Fruit fly (Drosophila melanogaster) whole organism, embryonic: ENCODE measurements around the gene Mec2.

ENCODE experiments used
- CG3995 ChIP-seq: fragments of 200-800 bp; sonication (Bioruptor generic); optimal IDR thresholded peaks from 3 replicates; lab custom pipeline; 2016; ENCODE audit warnings: missing biosample characterization, missing genetic modification characterization
- crc ChIP-seq: fragments of 200-800 bp; sonication (Bioruptor generic); optimal IDR thresholded peaks from 2 replicates; lab custom pipeline; 2016; ENCODE audit warnings: missing biosample characterization, missing genetic modification characterization

- TF ChIP-seq CG3995 = no peak
- TF ChIP-seq crc (GFP tag; lab: Kevin White, UChicago) = no peak
Measured at dm6 chrX:19211982-19212381, 24.1 kb downstream of the Mec2 start, which contains the start of gene CG14195.
